Fruit fly (Drosophila melanogaster) whole organism, pupa: Measurements from ENCODE around the gene CG12715.

Experiments
- CG10348 ChIP-seq: fragments of 200-800 bp; sonication (Bioruptor generic); IDR thresholded peaks from 2 replicates; pipeline ENCODE4 v1.3.6; 2022; ENCODE audit warnings: missing biosample characterization, missing genetic modification characterization
- CG13204 ChIP-seq: fragments of 200-800 bp; sonication (Bioruptor generic); optimal IDR thresholded peaks from 2 replicates; lab custom pipeline; 2018; ENCODE audit warnings: missing biosample characterization, mild to moderate bottlenecking, missing genetic modification characterization, moderate library complexity
- CG15710 ChIP-seq: fragments of 200-800 bp; sonication (Bioruptor generic); optimal IDR thresholded peaks from 2 replicates; lab custom pipeline; 2018; ENCODE audit warnings: missing biosample characterization, mild to moderate bottlenecking, missing genetic modification characterization, moderate library complexity
- CG17806 ChIP-seq: fragments of 200-800 bp; sonication (Bioruptor generic); optimal IDR thresholded peaks from 2 replicates; lab custom pipeline; 2018; ENCODE audit warnings: missing biosample characterization, mild to moderate bottlenecking, missing genetic modification characterization, moderate library complexity
- CG32121 ChIP-seq: fragments of 200-800 bp; sonication (Bioruptor generic); IDR thresholded peaks from 2 replicates; pipeline ENCODE4 v1.3.6; 2022; ENCODE audit warnings: missing biosample characterization, missing genetic modification characterization
- CG34367 ChIP-seq: fragments of 200-800 bp; sonication (Bioruptor generic); optimal IDR thresholded peaks from 2 replicates; lab custom pipeline; 2018; ENCODE audit warnings: missing biosample characterization, mild to moderate bottlenecking, missing genetic modification characterization
- CG9948 ChIP-seq: fragments of 200-800 bp; sonication (Bioruptor generic); optimal IDR thresholded peaks from 2 replicates; lab custom pipeline; 2018; ENCODE audit warnings: missing biosample characterization, mild to moderate bottlenecking, missing genetic modification characterization, moderate library complexity
- D1 ChIP-seq: fragments of 200-800 bp; sonication (Bioruptor generic); optimal IDR thresholded peaks from 2 replicates; lab custom pipeline; 2018; ENCODE audit warnings: missing biosample characterization, mild to moderate bottlenecking, missing genetic modification characterization, moderate library complexity
- EcR ChIP-seq: fragments of 200-800 bp; sonication (Bioruptor generic); optimal IDR thresholded peaks from 3 replicates; lab custom pipeline; 2019; ENCODE audit warnings: missing biosample characterization, missing genetic modification characterization, mild to moderate bottlenecking, moderate library complexity, missing genetic modification reagents
- Ets98B ChIP-seq: fragments of 200-800 bp; sonication (Bioruptor generic); IDR thresholded peaks from 2 replicates; pipeline ENCODE4 v1.3.6; 2022; ENCODE audit warnings: missing biosample characterization, missing genetic modification characterization
- Pif1A ChIP-seq: fragments of 200-800 bp; sonication (Bioruptor generic); optimal IDR thresholded peaks from 3 replicates; lab custom pipeline; 2016; ENCODE audit warnings: missing biosample characterization, missing genetic modification characterization
- Pif1B ChIP-seq: fragments of 200-800 bp; sonication (Bioruptor generic); optimal IDR thresholded peaks from 3 replicates; lab custom pipeline; 2016; ENCODE audit warnings: missing biosample characterization, missing genetic modification characterization
- fd96Ca ChIP-seq: fragments of 200-800 bp; sonication (Bioruptor generic); IDR thresholded peaks from 3 replicates; pipeline ENCODE4 v1.3.6; 2022; ENCODE audit warnings: missing biosample characterization, missing genetic modification characterization
- rn ChIP-seq: fragments of 200-800 bp; sonication (Bioruptor generic); IDR thresholded peaks from 2 replicates; pipeline ENCODE4 v1.3.6; 2022; ENCODE audit warnings: missing biosample characterization, missing genetic modification characterization

DNA sequence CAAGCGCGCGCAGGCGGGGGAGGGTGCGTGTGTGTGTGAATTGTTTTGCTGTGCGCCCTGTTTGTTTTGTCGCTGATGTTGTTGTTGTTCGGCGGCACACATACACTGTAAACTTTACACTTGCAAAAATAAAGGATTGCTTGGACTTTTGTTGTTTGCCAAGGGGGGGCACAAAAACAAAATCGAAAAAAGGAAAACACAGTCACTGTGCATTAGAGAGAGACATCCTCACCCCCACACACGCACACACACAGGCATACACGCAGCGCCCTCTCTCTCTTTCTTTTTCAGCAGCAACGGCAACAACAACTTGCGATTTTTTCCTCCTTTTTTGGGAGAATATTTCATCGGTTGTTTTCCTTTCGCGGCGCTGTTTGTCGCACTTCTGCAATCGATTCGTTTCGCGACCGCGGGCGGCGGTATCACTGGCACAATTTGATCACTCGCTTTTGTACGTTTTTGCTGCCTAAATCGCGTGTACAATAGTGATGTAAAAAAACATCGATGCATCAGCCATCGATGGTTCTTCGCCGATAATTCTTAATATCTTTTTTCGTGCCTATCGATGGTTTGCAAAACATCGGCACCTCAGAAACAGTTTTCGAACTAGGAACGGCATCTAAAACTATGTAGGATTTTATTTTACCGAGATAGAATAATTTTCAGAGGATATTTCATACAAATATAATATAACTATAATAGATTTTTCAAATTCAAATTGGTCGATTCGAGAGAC lies 35.0 kb upstream of the CG12715 start, which contains the start of gene hep:
- TF ChIP-seq CG15710 (tag; lab: Kevin White, UChicago) (no peak), CG13204 (GFP tag; lab: Kevin White, UChicago) (no peak), Ets98B (no peak), rn (GFP tag; lab: Robert Waterston, UW) (no peak), CG17806 (tag; lab: Kevin White, UChicago) (no peak), Pif1A (GFP tag; lab: Kevin White, UChicago) (no peak), EcR (GFP tag; lab: Kevin White, UChicago) (no peak), Pif1B (GFP tag; lab: Kevin White, UChicago) (no peak), D1 (tag; lab: Kevin White, UChicago) (no peak), CG32121 (0 out of 2 replicates have a peak, but pooled peaks have one; percentile 42), CG34367 (tag; lab: Kevin White, UChicago) (no peak), CG9948 (tag; lab: Kevin White, UChicago) (no peak), fd96Ca (0 out of 3 replicates have a peak, but pooled peaks have one; percentile 13), CG10348 (no peak)
